Fruit fly (Drosophila melanogaster) whole organism, adult: Measurements from ENCODE around the gene f-cup.

Experiments
- CG11617 ChIP-seq: fragments of 200-800 bp; sonication (Bioruptor generic); optimal IDR thresholded peaks from 2 replicates; lab custom pipeline; 2017; ENCODE audit warnings: mild to moderate bottlenecking, missing biosample characterization, missing genetic modification reagents, missing genetic modification characterization
- CG12768 ChIP-seq: fragments of 200-800 bp; sonication (Bioruptor generic); optimal IDR thresholded peaks from 2 replicates; lab custom pipeline; 2017; ENCODE audit warnings: missing biosample characterization, missing genetic modification characterization, mild to moderate bottlenecking, moderate library complexity, missing genetic modification reagents
- CG14711 ChIP-seq: fragments of 200-800 bp; sonication (Bioruptor generic); optimal IDR thresholded peaks from 2 replicates; lab custom pipeline; 2018; ENCODE audit warnings: missing biosample characterization, mild to moderate bottlenecking, missing genetic modification characterization, moderate library complexity
- CG1620 ChIP-seq: fragments of 200-800 bp; sonication (Bioruptor generic); optimal IDR thresholded peaks from 2 replicates; lab custom pipeline; 2016; ENCODE audit warnings: missing biosample characterization, missing genetic modification characterization
- CG33017 ChIP-seq: fragments of 200-800 bp; sonication (Bioruptor generic); optimal IDR thresholded peaks from 2 replicates; lab custom pipeline; 2018; ENCODE audit warnings: missing biosample characterization, mild to moderate bottlenecking, missing genetic modification characterization, moderate library complexity
- CG5204 ChIP-seq: fragments of 200-800 bp; sonication (Bioruptor generic); optimal IDR thresholded peaks from 2 replicates; lab custom pipeline; 2016; ENCODE audit warnings: missing biosample characterization, missing genetic modification characterization
- CG7045 ChIP-seq: fragments of 200-800 bp; sonication (Bioruptor generic); optimal IDR thresholded peaks from 2 replicates; lab custom pipeline; 2017; ENCODE audit warnings: missing biosample characterization, mild to moderate bottlenecking, missing genetic modification characterization
- CG7101 ChIP-seq: fragments of 200-800 bp; sonication (Bioruptor generic); optimal IDR thresholded peaks from 2 replicates; lab custom pipeline; 2018; ENCODE audit warnings: missing biosample characterization, mild to moderate bottlenecking, missing genetic modification characterization, moderate library complexity
- Clk ChIP-seq: fragments of 200-800 bp; sonication (Bioruptor generic); optimal IDR thresholded peaks from 2 replicates; lab custom pipeline; 2017; ENCODE audit warnings: missing biosample characterization, missing genetic modification characterization
- Crg-1 ChIP-seq: fragments of 200-800 bp; sonication (Bioruptor generic); optimal IDR thresholded peaks from 2 replicates; lab custom pipeline; 2016; ENCODE audit warnings: missing biosample characterization, missing genetic modification characterization
- Hr96 ChIP-seq: fragments of 200-800 bp; sonication (Bioruptor generic); optimal IDR thresholded peaks from 2 replicates; lab custom pipeline; 2016; ENCODE audit warnings: missing biosample characterization, missing genetic modification characterization
- Mnt ChIP-seq: fragments of 200-800 bp; sonication (Bioruptor generic); optimal IDR thresholded peaks from 2 replicates; lab custom pipeline; 2016; ENCODE audit warnings: missing biosample characterization, mild to moderate bottlenecking, missing genetic modification characterization
- bab1 ChIP-seq: fragments of 200-800 bp; sonication (Bioruptor generic); optimal IDR thresholded peaks from 3 replicates; lab custom pipeline; 2019; ENCODE audit warnings: missing biosample characterization, mild to moderate bottlenecking, missing genetic modification characterization, moderate library complexity
- cic ChIP-seq: fragments of 200-800 bp; sonication (Bioruptor generic); optimal IDR thresholded peaks from 2 replicates; lab custom pipeline; 2017; ENCODE audit warnings: missing biosample characterization, mild to moderate bottlenecking, missing genetic modification characterization, moderate library complexity
- cnc ChIP-seq, 2 experiments: fragments of >200 bp; optimal IDR thresholded peaks; 2 replicates each; lab custom pipeline; 2017
- kay ChIP-seq: fragments of 200-800 bp; sonication (Bioruptor generic); peaks from one replicate; lab custom pipeline; 2016; ENCODE audit warnings: missing biosample characterization, missing genetic modification characterization, borderline replicate concordance
- ovo ChIP-seq: fragments of 200-800 bp; sonication (Bioruptor generic); optimal IDR thresholded peaks from 2 replicates; lab custom pipeline; 2016; ENCODE audit warnings: missing biosample characterization, missing genetic modification characterization
- pad ChIP-seq: fragments of 200-800 bp; sonication (Bioruptor generic); optimal IDR thresholded peaks from 3 replicates; lab custom pipeline; 2017; ENCODE audit warnings: missing biosample characterization, missing genetic modification characterization, mild to moderate bottlenecking, moderate library complexity, missing genetic modification reagents
- tj ChIP-seq: fragments of 200-800 bp; sonication (Bioruptor generic); optimal IDR thresholded peaks from 3 replicates; lab custom pipeline; 2017; ENCODE audit warnings: missing biosample characterization, mild to moderate bottlenecking, missing genetic modification characterization, moderate library complexity
- toe ChIP-seq: fragments of 200-800 bp; sonication (Bioruptor generic); optimal IDR thresholded peaks from 2 replicates; lab custom pipeline; 2016; ENCODE audit warnings: missing biosample characterization, missing genetic modification characterization

Gene f-cup

dm6 chr3R:13715012-13715673, 14.5 kb upstream of the f-cup start, which contains the start of gene kmr:
Gene kmr, plus strand, starts transcription at chr3R:13715207.
- TF ChIP-seq toe = peak; percentile 47
- TF ChIP-seq CG33017 (tag; lab: Kevin White, UChicago) = peak; percentile 59
- peak; percentile 82 for TF ChIP-seq CG12768
- peak; percentile 58 for TF ChIP-seq kay (GFP tag; lab: Kevin White, UChicago)
- TF ChIP-seq CG11617 (GFP tag; lab: Kevin White, UChicago) = peak; percentile 37
- peak; percentile 60 for TF ChIP-seq Hr96 (GFP tag; lab: Kevin White, UChicago)
- no peak for TF ChIP-seq Crg-1 (GFP tag; lab: Kevin White, UChicago)
- no peak for TF ChIP-seq CG1620 (GFP tag; lab: Kevin White, UChicago)
- TF ChIP-seq cnc (optimal IDR thresholded peaks at IDR 0.05; lab: Kevin White, UChicago) = no peak
- peak; percentile 22 for TF ChIP-seq pad (GFP tag; lab: Kevin White, UChicago)
- TF ChIP-seq CG7101 = peak; percentile 62
- peak; percentile 82 for TF ChIP-seq Mnt (GFP tag; lab: Kevin White, UChicago)
- peak; percentile 50 for TF ChIP-seq bab1 (GFP tag; lab: Kevin White, UChicago)
- TF ChIP-seq tj = peak; percentile 72
- TF ChIP-seq ovo (GFP tag; lab: Kevin White, UChicago) = no peak
- no peak for TF ChIP-seq CG5204 (GFP tag; lab: Kevin White, UChicago)
- no peak for TF ChIP-seq Clk (GFP tag; lab: Kevin White, UChicago)
- peak; percentile 62 for TF ChIP-seq cic (GFP tag; lab: Kevin White, UChicago)
- peak; percentile 41 for TF ChIP-seq CG14711 (tag; lab: Kevin White, UChicago)
- peak; percentile 60 for TF ChIP-seq CG7045

DNA sequence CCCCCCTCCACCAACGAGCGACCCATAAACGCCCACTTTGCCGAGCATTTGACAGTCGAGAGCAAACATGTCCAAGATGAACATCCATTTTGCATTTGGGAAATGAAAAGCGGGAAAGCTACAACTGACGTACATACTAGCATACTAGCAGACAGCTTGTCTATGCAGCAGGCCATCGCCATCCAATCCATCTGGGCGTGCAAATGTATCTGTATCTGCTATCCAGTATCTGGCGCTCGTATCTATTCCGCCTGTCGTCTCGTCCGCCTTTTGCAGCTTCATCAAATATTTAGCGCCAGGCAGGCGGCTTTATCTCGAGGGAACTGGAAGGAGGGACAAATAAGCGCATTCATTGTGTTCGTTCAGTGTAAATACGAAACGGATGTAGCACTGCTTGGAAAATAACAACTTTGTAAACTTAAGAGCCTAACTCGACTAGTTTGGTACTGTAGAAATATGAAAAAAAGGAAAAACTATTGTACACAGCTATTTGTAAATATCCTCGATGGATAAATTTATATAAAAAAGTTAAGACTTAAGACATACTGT, 13.4 kb upstream of the f-cup start:
- TF ChIP-seq pad (GFP tag; lab: Kevin White, UChicago) = peak; percentile 43
- peak; percentile 30 for TF ChIP-seq CG14711 (tag; lab: Kevin White, UChicago)
- TF ChIP-seq CG7101 = peak; percentile 54
- no peak for TF ChIP-seq ovo (GFP tag; lab: Kevin White, UChicago)
- peak; percentile 26 for TF ChIP-seq Mnt (GFP tag; lab: Kevin White, UChicago)
- no peak for TF ChIP-seq toe
- peak; percentile 40 for TF ChIP-seq Crg-1 (GFP tag; lab: Kevin White, UChicago)
- no peak for TF ChIP-seq bab1 (GFP tag; lab: Kevin White, UChicago)
- TF ChIP-seq CG5204 (GFP tag; lab: Kevin White, UChicago) = peak; percentile 41
- TF ChIP-seq CG7045 = peak; percentile 76
- peak; percentile 72 for TF ChIP-seq CG12768
- TF ChIP-seq CG33017 (tag; lab: Kevin White, UChicago) = peak; percentile 60
- TF ChIP-seq cic (GFP tag; lab: Kevin White, UChicago) = no peak
- TF ChIP-seq kay (GFP tag; lab: Kevin White, UChicago) = no peak
- peak; percentile 15 for TF ChIP-seq Hr96 (GFP tag; lab: Kevin White, UChicago)
- peak; percentile 11 for TF ChIP-seq CG1620 (GFP tag; lab: Kevin White, UChicago)
- no peak for TF ChIP-seq cnc (optimal IDR thresholded peaks at IDR 0.05; lab: Kevin White, UChicago)
- TF ChIP-seq CG11617 (GFP tag; lab: Kevin White, UChicago) = no peak
- peak; percentile 6 for TF ChIP-seq tj
- TF ChIP-seq Clk (GFP tag; lab: Kevin White, UChicago) = peak; percentile 51

DNA sequence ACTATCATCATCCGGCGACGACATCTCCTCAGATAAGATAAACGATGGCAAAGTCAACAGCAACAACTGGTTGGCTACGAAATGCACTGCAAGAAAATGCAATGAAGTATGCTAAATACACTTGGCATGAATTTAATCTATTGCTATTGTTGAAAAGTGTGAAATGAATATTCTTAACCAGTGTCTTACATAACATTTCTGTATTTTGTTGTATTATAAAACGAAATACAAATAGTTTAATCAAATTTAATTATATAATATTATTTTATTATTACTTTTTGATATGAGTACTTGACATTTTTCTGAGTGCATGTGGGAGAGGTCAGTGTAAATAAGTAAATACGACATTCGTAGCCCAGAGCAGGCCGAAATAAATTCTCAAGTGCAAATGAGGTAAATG, 12.9 kb upstream of the f-cup start:
- TF ChIP-seq cnc (optimal IDR thresholded peaks at IDR 0.05; lab: Kevin White, UChicago) = no peak
- peak; percentile 57 for TF ChIP-seq CG7045
- TF ChIP-seq CG14711 (tag; lab: Kevin White, UChicago) = peak; percentile 58
- no peak for TF ChIP-seq Crg-1 (GFP tag; lab: Kevin White, UChicago)
- peak; percentile 63 for TF ChIP-seq CG12768
- no peak for TF ChIP-seq kay (GFP tag; lab: Kevin White, UChicago)
- TF ChIP-seq CG1620 (GFP tag; lab: Kevin White, UChicago) = no peak
- TF ChIP-seq Mnt (GFP tag; lab: Kevin White, UChicago) = no peak
- TF ChIP-seq Hr96 (GFP tag; lab: Kevin White, UChicago) = no peak
- TF ChIP-seq ovo (GFP tag; lab: Kevin White, UChicago) = peak; percentile 32
- peak; percentile 22 for TF ChIP-seq cic (GFP tag; lab: Kevin White, UChicago)
- peak; percentile 44 for TF ChIP-seq CG7101
- TF ChIP-seq Clk (GFP tag; lab: Kevin White, UChicago) = no peak
- no peak for TF ChIP-seq bab1 (GFP tag; lab: Kevin White, UChicago)
- TF ChIP-seq CG33017 (tag; lab: Kevin White, UChicago) = peak; percentile 58
- TF ChIP-seq CG5204 (GFP tag; lab: Kevin White, UChicago) = no peak
- peak; percentile 64 for TF ChIP-seq CG11617 (GFP tag; lab: Kevin White, UChicago)
- peak; percentile 3 for TF ChIP-seq tj
- TF ChIP-seq toe = no peak
- no peak for TF ChIP-seq pad (GFP tag; lab: Kevin White, UChicago)

DNA sequence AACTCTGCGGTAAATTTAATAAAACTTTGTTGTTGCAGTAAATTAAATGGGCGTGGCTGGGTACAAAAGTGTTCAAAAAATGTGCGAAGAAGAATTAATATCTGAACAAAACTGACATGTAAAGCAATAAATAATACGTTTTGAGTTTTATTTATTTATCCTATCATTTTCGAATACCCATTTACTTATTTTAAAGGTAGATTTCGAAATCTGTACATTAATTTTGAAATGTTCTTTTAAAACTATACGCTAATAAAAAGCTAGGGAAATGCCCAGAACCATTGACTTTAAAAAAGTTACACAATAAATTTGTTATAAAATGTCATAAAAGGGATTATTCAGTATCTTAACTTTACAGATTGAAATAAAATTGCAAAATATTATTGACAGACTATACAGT, 11.1 kb upstream of the f-cup start, which contains the start of the genes primo-1 and primo-2:
Gene primo-1, minus strand, starts transcription at position 101 of the 400 bp plus-strand sequence.
Gene primo-2, minus strand, starts transcription at position 101 of the 400 bp plus-strand sequence.
- TF ChIP-seq pad (GFP tag; lab: Kevin White, UChicago) (no peak), cnc (optimal IDR thresholded peaks at IDR 0.05; lab: Kevin White, UChicago) (no peak), cic (GFP tag; lab: Kevin White, UChicago) (no peak), CG1620 (GFP tag; lab: Kevin White, UChicago) (no peak), CG11617 (GFP tag; lab: Kevin White, UChicago) (no peak), Clk (GFP tag; lab: Kevin White, UChicago) (no peak), toe (no peak), kay (GFP tag; lab: Kevin White, UChicago) (no peak), Hr96 (GFP tag; lab: Kevin White, UChicago) (no peak), bab1 (GFP tag; lab: Kevin White, UChicago) (no peak), Crg-1 (GFP tag; lab: Kevin White, UChicago) (no peak)

- TF ChIP-seq Mnt (GFP tag; lab: Kevin White, UChicago) (peak; percentile 8), cic (GFP tag; lab: Kevin White, UChicago) (peak; percentile 43), bab1 (GFP tag; lab: Kevin White, UChicago) (peak; percentile 62), CG7101 (peak; percentile 39), Hr96 (GFP tag; lab: Kevin White, UChicago) (no peak), cnc (optimal IDR thresholded peaks at IDR 0.05; lab: Kevin White, UChicago) (no peak), CG14711 (tag; lab: Kevin White, UChicago) (peak; percentile 25), kay (GFP tag; lab: Kevin White, UChicago) (peak; percentile 50), toe (peak; percentile 21)
Measured at dm6 chr3R:13710645-13711044, 10.0 kb upstream of the f-cup start.
